Fruit fly (Drosophila melanogaster) whole organism, embryonic: ENCODE results near the gene CG32281.
A peak's percentile ranks its signal among the peaks of the same experiment; 100 is the strongest.

ENCODE experiments used
- Ada2b ChIP-seq: fragments of 200-800 bp; sonication (Bioruptor generic); IDR thresholded peaks from 2 replicates; pipeline ENCODE4 v1.3.6; 2022; ENCODE audit warnings: missing biosample characterization, missing genetic modification characterization
- Aef1 ChIP-seq: fragments of 200-800 bp; sonication (Bioruptor generic); IDR thresholded peaks from 3 replicates; pipeline ENCODE4 v1.3.6; 2022; ENCODE audit warnings: missing biosample characterization, missing genetic modification characterization
- Antp ChIP-seq: fragments of 200-800 bp; sonication (Bioruptor generic); optimal IDR thresholded peaks from 3 replicates; lab custom pipeline; 2016; ENCODE audit warnings: missing biosample characterization, missing genetic modification characterization
- Asciz ChIP-seq: fragments of 200-800 bp; sonication (Bioruptor generic); optimal IDR thresholded peaks from 2 replicates; lab custom pipeline; 2017; ENCODE audit warnings: missing biosample characterization, mild to moderate bottlenecking, missing genetic modification characterization, missing genetic modification reagents
- Bgb ChIP-seq: fragments of 200-800 bp; sonication (Bioruptor generic); IDR thresholded peaks from 2 replicates; pipeline ENCODE4 v1.3.6; 2022; ENCODE audit warnings: missing biosample characterization, missing genetic modification characterization; ENCODE audit not compliant: partially characterized antibody
- CG10274 ChIP-seq: fragments of 200-800 bp; sonication (Bioruptor generic); optimal IDR thresholded peaks from 3 replicates; lab custom pipeline; 2017; ENCODE audit warnings: missing biosample characterization, mild to moderate bottlenecking, missing genetic modification characterization
- CG10654 ChIP-seq: fragments of 200-800 bp; sonication (Bioruptor generic); optimal IDR thresholded peaks from 2 replicates; lab custom pipeline; 2016; ENCODE audit warnings: missing biosample characterization, missing genetic modification characterization
- CG10959 ChIP-seq: fragments of 200-800 bp; sonication (Bioruptor generic); IDR thresholded peaks from 2 replicates; pipeline ENCODE4 v1.3.6; 2022; ENCODE audit warnings: missing biosample characterization, missing genetic modification characterization
- CG13775 ChIP-seq: fragments of 200-800 bp; sonication (Bioruptor generic); optimal IDR thresholded peaks from 3 replicates; lab custom pipeline; 2017; ENCODE audit warnings: missing biosample characterization, mild to moderate bottlenecking, missing genetic modification characterization
- CG15514 ChIP-seq: fragments of 200-800 bp; sonication (Bioruptor generic); optimal IDR thresholded peaks from 3 replicates; lab custom pipeline; 2017; ENCODE audit warnings: missing biosample characterization, missing genetic modification characterization, mild to moderate bottlenecking, moderate library complexity, missing genetic modification reagents
- CG17568 ChIP-seq: fragments of 200-800 bp; sonication (Bioruptor generic); optimal IDR thresholded peaks from 2 replicates; lab custom pipeline; 2018; ENCODE audit warnings: missing biosample characterization, mild to moderate bottlenecking, missing genetic modification characterization, moderate library complexity
- CG17912 ChIP-seq: fragments of 200-800 bp; sonication (Bioruptor generic); optimal IDR thresholded peaks from 2 replicates; lab custom pipeline; 2018; ENCODE audit warnings: missing biosample characterization, mild to moderate bottlenecking, missing genetic modification characterization
- CG18011 ChIP-seq: fragments of 200-800 bp; sonication (Bioruptor generic); optimal IDR thresholded peaks from 2 replicates; lab custom pipeline; 2017; ENCODE audit warnings: missing biosample characterization, missing genetic modification characterization, mild to moderate bottlenecking, moderate library complexity, missing genotype
- CG18599 ChIP-seq: fragments of 200-800 bp; sonication (Bioruptor generic); optimal IDR thresholded peaks from 3 replicates; lab custom pipeline; 2017; ENCODE audit warnings: missing biosample characterization, missing genetic modification characterization, mild to moderate bottlenecking, moderate library complexity, missing genetic modification reagents
- CG2202 ChIP-seq: fragments of 200-800 bp; sonication (Bioruptor generic); optimal IDR thresholded peaks from 2 replicates; lab custom pipeline; 2018; ENCODE audit warnings: missing biosample characterization, mild to moderate bottlenecking, missing genetic modification characterization
- CG33213 ChIP-seq: fragments of 200-800 bp; sonication (Bioruptor generic); optimal IDR thresholded peaks from 3 replicates; lab custom pipeline; 2016; ENCODE audit warnings: missing biosample characterization, missing genetic modification characterization
- CG4404 ChIP-seq: fragments of 200-800 bp; sonication (Bioruptor generic); IDR thresholded peaks from 2 replicates; pipeline ENCODE4 v1.3.6; 2022; ENCODE audit warnings: missing biosample characterization, missing genetic modification characterization
- CG4854 ChIP-seq: fragments of 200-800 bp; sonication (Bioruptor generic); optimal IDR thresholded peaks from 2 replicates; lab custom pipeline; 2016; ENCODE audit warnings: missing biosample characterization, missing genetic modification characterization, inconsistent platforms
- CG6813 ChIP-seq: fragments of 200-800 bp; sonication (Bioruptor generic); optimal IDR thresholded peaks from 2 replicates; lab custom pipeline; 2017; ENCODE audit warnings: missing biosample characterization, missing genetic modification characterization, mild to moderate bottlenecking, moderate library complexity, missing genetic modification reagents
- CG7271 ChIP-seq: fragments of 200-800 bp; sonication (Bioruptor generic); optimal IDR thresholded peaks from 2 replicates; lab custom pipeline; 2018; ENCODE audit warnings: missing biosample characterization, mild to moderate bottlenecking, missing genetic modification characterization, moderate library complexity
- CG7556 ChIP-seq: fragments of 200-800 bp; sonication (Bioruptor generic); optimal IDR thresholded peaks from 2 replicates; lab custom pipeline; 2017; ENCODE audit warnings: missing biosample characterization, mild to moderate bottlenecking, missing genetic modification characterization
- CG7786 ChIP-seq: fragments of 200-800 bp; sonication (Bioruptor generic); optimal IDR thresholded peaks from 2 replicates; lab custom pipeline; 2016; ENCODE audit warnings: missing biosample characterization, missing genetic modification characterization
- CG7839 ChIP-seq: fragments of 200-800 bp; sonication (Bioruptor generic); optimal IDR thresholded peaks from 3 replicates; lab custom pipeline; 2018; ENCODE audit warnings: missing biosample characterization, mild to moderate bottlenecking, missing genetic modification characterization, moderate library complexity
- CoRest ChIP-seq: fragments of 200-800 bp; sonication (Bioruptor generic); optimal IDR thresholded peaks from 3 replicates; lab custom pipeline; 2018; ENCODE audit warnings: missing biosample characterization, mild to moderate bottlenecking, missing genetic modification characterization, moderate library complexity
- Deaf1 ChIP-seq: fragments of 200-800 bp; optimal IDR thresholded peaks from 3 replicates; lab custom pipeline; 2019; ENCODE audit warnings: missing biosample characterization, mild to moderate bottlenecking, missing genetic modification characterization, moderate library complexity
- Dp ChIP-seq: fragments of 200-800 bp; sonication (Bioruptor generic); optimal IDR thresholded peaks from 2 replicates; lab custom pipeline; 2018; ENCODE audit warnings: missing biosample characterization, mild to moderate bottlenecking, missing genetic modification characterization, moderate library complexity
- Dref ChIP-seq: fragments of 200-800 bp; sonication (Bioruptor generic); IDR thresholded peaks from 2 replicates; pipeline ENCODE4 v1.3.6; 2022; ENCODE audit warnings: missing biosample characterization, missing genetic modification characterization
- Eip74EF ChIP-seq, 2 experiments: fragments of 200-800 bp in 1 of 2; fragments of >200 bp in 1 of 2; sonication (Bioruptor generic) in 1 of 2; optimal IDR thresholded peaks; 2 replicates each; lab custom pipeline; 2017 to 2019; ENCODE audit warnings: missing biosample characterization in 2 of 2, missing genetic modification characterization in 2 of 2, mild to moderate bottlenecking in 1 of 2, moderate library complexity in 1 of 2
- Hmx ChIP-seq: fragments of 200-800 bp; sonication (Bioruptor generic); optimal IDR thresholded peaks from 2 replicates; lab custom pipeline; 2016; ENCODE audit warnings: missing biosample characterization, missing genetic modification characterization
- Lim3 ChIP-seq: fragments of 200-800 bp; sonication (Bioruptor generic); IDR thresholded peaks from 2 replicates; pipeline ENCODE4 v1.3.6; 2022; ENCODE audit warnings: missing biosample characterization, missing genetic modification characterization
- Max ChIP-seq: fragments of 200-800 bp; sonication (Bioruptor generic); optimal IDR thresholded peaks from 2 replicates; lab custom pipeline; 2016; ENCODE audit warnings: missing biosample characterization, mild to moderate bottlenecking, missing genetic modification characterization
- Med ChIP-seq: fragments of 200-800 bp; sonication (Bioruptor generic); peaks from one replicate; lab custom pipeline; 2016; ENCODE audit warnings: missing biosample characterization, missing genetic modification characterization, mild to moderate bottlenecking, inconsistent platforms, moderate library complexity
- NC2α ChIP-seq: fragments of 200-800 bp; sonication (Bioruptor generic); optimal IDR thresholded peaks from 2 replicates; lab custom pipeline; 2016; ENCODE audit warnings: missing biosample characterization, missing genetic modification characterization
- bbx ChIP-seq: fragments of 200-800 bp; sonication (Bioruptor generic); IDR thresholded peaks from 2 replicates; pipeline ENCODE4 v1.3.6; 2022; ENCODE audit warnings: missing biosample characterization, missing genetic modification characterization; ENCODE audit not compliant: partially characterized antibody
- bigmax ChIP-seq: fragments of 200-800 bp; sonication (Bioruptor generic); optimal IDR thresholded peaks from 2 replicates; lab custom pipeline; 2018; ENCODE audit warnings: missing biosample characterization, mild to moderate bottlenecking, missing genetic modification characterization
- crp ChIP-seq, 2 experiments: fragments of 200-800 bp; sonication (Bioruptor generic); optimal IDR thresholded peaks; 2 replicates in 1 of 2; 3 replicates in 1 of 2; lab custom pipeline; 2017; ENCODE audit warnings: missing biosample characterization in 2 of 2, missing genetic modification characterization in 2 of 2, mild to moderate bottlenecking in 1 of 2, moderate library complexity in 1 of 2
- disco-r ChIP-seq: fragments of 200-800 bp; sonication (Bioruptor generic); optimal IDR thresholded peaks from 2 replicates; lab custom pipeline; 2016; ENCODE audit warnings: missing biosample characterization, missing genetic modification characterization
- fru ChIP-seq: fragments of >200 bp; optimal IDR thresholded peaks from 2 replicates; lab custom pipeline; 2017
- jing ChIP-seq: fragments of 200-800 bp; sonication (Bioruptor generic); optimal IDR thresholded peaks from 2 replicates; lab custom pipeline; 2018; ENCODE audit warnings: missing biosample characterization, mild to moderate bottlenecking, missing genetic modification characterization
- mam ChIP-seq: fragments of 200-800 bp; sonication (Bioruptor generic); optimal IDR thresholded peaks from 3 replicates; lab custom pipeline; 2016; ENCODE audit warnings: missing biosample characterization, missing genetic modification characterization
- oc ChIP-seq: fragments of 200-800 bp; sonication (Bioruptor generic); optimal IDR thresholded peaks from 2 replicates; lab custom pipeline; 2018; ENCODE audit warnings: missing biosample characterization, mild to moderate bottlenecking, missing genetic modification characterization, moderate library complexity
- odd ChIP-seq: fragments of 200-800 bp; sonication (Bioruptor generic); optimal IDR thresholded peaks from 2 replicates; lab custom pipeline; 2017; ENCODE audit warnings: missing biosample characterization, mild to moderate bottlenecking, missing genetic modification characterization
- pum ChIP-seq: fragments of 200-800 bp; sonication (Bioruptor generic); optimal IDR thresholded peaks from 2 replicates; lab custom pipeline; 2016; ENCODE audit warnings: missing biosample characterization, missing genetic modification characterization
- pzg ChIP-seq: fragments of 200-800 bp; sonication (Bioruptor generic); optimal IDR thresholded peaks from 3 replicates; lab custom pipeline; 2018; ENCODE audit warnings: missing biosample characterization, mild to moderate bottlenecking, missing genetic modification characterization, moderate library complexity
- sens ChIP-seq: fragments of 200-800 bp; sonication (Bioruptor generic); peaks from one replicate; lab custom pipeline; 2016; ENCODE audit warnings: missing biosample characterization, missing genetic modification characterization
- sqz ChIP-seq: fragments of 200-800 bp; sonication (Bioruptor generic); optimal IDR thresholded peaks from 3 replicates; lab custom pipeline; 2018; ENCODE audit warnings: missing biosample characterization, mild to moderate bottlenecking, missing genetic modification characterization
- trh ChIP-seq: fragments of 200-800 bp; sonication (Bioruptor generic); optimal IDR thresholded peaks from 2 replicates; lab custom pipeline; 2016; ENCODE audit warnings: missing biosample characterization, missing genetic modification characterization
- tx ChIP-seq: fragments of 200-800 bp; sonication (Bioruptor generic); optimal IDR thresholded peaks from 2 replicates; lab custom pipeline; 2016; ENCODE audit warnings: missing biosample characterization, missing genetic modification characterization

CG32281 gene

dm6 chr3L:3148125-3149059 is 20.8 kb upstream of the CG32281 start, which contains the start of the genes Usp5 and BtbVII (continued):
- TF ChIP-seq Deaf1 (tag; lab: Kevin White, UChicago) (no peak), CG33213 (peak; percentile 37), Med (peak; percentile 96), Asciz (GFP tag; lab: Kevin White, UChicago) (no peak), sens (GFP tag; lab: Kevin White, UChicago) (peak; percentile 96), CG17912 (GFP tag; lab: Kevin White, UChicago) (no peak), sqz (peak; percentile 53), mam (GFP tag; lab: Kevin White, UChicago) (peak; percentile 75), CG17568 (GFP tag; lab: Kevin White, UChicago) (no peak), CG6813 (no peak), CG2202 (tag; lab: Kevin White, UChicago) (no peak), Aef1 (peak; percentile 84), CG10654 (peak; percentile 39), pum (GFP tag; lab: Kevin White, UChicago) (peak; percentile 50), bbx (GFP tag; lab: Robert Waterston, UW) (peak; percentile 91), oc (tag; lab: Kevin White, UChicago) (no peak), CG18599 (GFP tag; lab: Kevin White, UChicago) (no peak), CG7271 (tag; lab: Kevin White, UChicago) (no peak), CG13775 (GFP tag; lab: Kevin White, UChicago) (peak; percentile 70), CoRest (tag; lab: Kevin White, UChicago) (peak; percentile 49), disco-r (GFP tag; lab: Kevin White, UChicago) (peak; percentile 54), Eip74EF (GFP tag; optimal IDR thresholded peaks at IDR 0.05; lab: Kevin White, UChicago) (no peak), Lim3 (GFP tag; lab: Robert Waterston, UW) (no peak), Max (GFP tag; lab: Kevin White, UChicago) (peak; percentile 43), CG7556 (GFP tag; lab: Kevin White, UChicago) (no peak), odd (GFP tag; lab: Kevin White, UChicago) (no peak), CG7786 (GFP tag; lab: Kevin White, UChicago) (peak; percentile 56), trh (GFP tag; lab: Kevin White, UChicago) (no peak), Hmx (GFP tag; lab: Kevin White, UChicago) (no peak), Bgb (GFP tag; lab: Robert Waterston, UW) (peak; percentile 91), CG18011 (GFP tag; lab: Kevin White, UChicago) (no peak), CG4854 (GFP tag; lab: Kevin White, UChicago) (peak; percentile 1), tx (peak; percentile 68), Dp (peak; percentile 44), Antp (GFP tag; lab: Kevin White, UChicago) (peak; percentile 81), bigmax (GFP tag; lab: Kevin White, UChicago) (no peak), CG4404 (GFP tag; lab: Robert Waterston, UW) (peak; percentile 50; the same call in 1 of the 2 replicates), CG7839 (peak; percentile 41), pzg (GFP tag; lab: Kevin White, UChicago) (peak; percentile 91), CG15514 (GFP tag; lab: Kevin White, UChicago) (peak; percentile 100), crp (GFP tag; optimal IDR thresholded peaks at IDR 0.05; lab: Kevin White, UChicago) (peak in 1 of 2 experiments; percentile 45), Dref (GFP tag; lab: Robert Waterston, UW) (peak; percentile 37; the same call in 1 of the 2 replicates), CG10274 (no peak), Ada2b (GFP tag; lab: Robert Waterston, UW) (peak; percentile 51), fru (lab: Kevin White, UChicago) (no peak), CG10959 (GFP tag; lab: Robert Waterston, UW) (no peak; the same call in 1 of the 2 replicates), jing (GFP tag; lab: Kevin White, UChicago) (no peak), NC2α (GFP tag; lab: Kevin White, UChicago) (no peak)
